Worm (Caenorhabditis elegans): ENCODE data around the gene K07E1.1.

K07E1.1 gene

ce11 chrII:4572579-4572978 lies 21.7 kb downstream of the K07E1.1 start:
- TF ChIP-seq egl-13 (tag; optimal IDR thresholded peaks at IDR 0.05) (no peak), rnt-1 (tag; optimal IDR thresholded peaks at IDR 0.05) (peak; percentile 11), isw-1 (GFP tag; IDR thresholded peaks at IDR 0.05) (no peak)

DNA sequence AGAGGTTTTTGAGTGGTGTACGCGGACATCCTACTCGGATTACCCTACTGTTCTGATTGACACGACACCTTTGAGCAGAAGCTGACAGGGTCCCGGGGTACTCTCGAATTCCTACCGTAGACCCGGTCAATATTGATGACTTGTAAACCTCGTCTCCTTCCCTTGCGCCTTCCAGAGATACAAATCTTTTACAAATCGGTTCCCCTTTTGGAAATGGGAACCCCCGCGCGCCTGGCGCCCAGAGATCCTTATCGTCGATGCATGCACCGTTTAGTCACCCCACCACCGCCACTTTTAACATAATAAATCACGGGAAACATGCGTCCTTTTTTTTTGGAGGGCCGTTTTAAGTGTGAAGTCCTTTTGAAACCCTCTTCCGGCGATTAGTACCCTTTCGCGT lies 22.2 kb downstream of the K07E1.1 start:
- no peak for TF ChIP-seq ceh-8 (GFP tag; optimal IDR thresholded peaks at IDR 0.05)
- peak; percentile 84 for TF ChIP-seq nhr-85 (tag)
- TF ChIP-seq lin-14 (GFP tag; optimal IDR thresholded peaks at IDR 0.05), result peak; percentile 67
- no peak for TF ChIP-seq mef-2 (tag; optimal IDR thresholded peaks at IDR 0.05)

ce11 chrII:4574658-4575057 lies 23.8 kb downstream of the K07E1.1 start:
- TF ChIP-seq unc-86 (tag; optimal IDR thresholded peaks at IDR 0.05) (peak; percentile 2), lin-14 (GFP tag; optimal IDR thresholded peaks at IDR 0.05) (peak; percentile 48), ces-1 (GFP tag; optimal IDR thresholded peaks at IDR 0.05) (no peak)

ce11 chrII:4575579-4575978 lies 24.7 kb downstream of the K07E1.1 start:
- TF ChIP-seq snpc-4 (tag; optimal IDR thresholded peaks at IDR 0.05), result no peak
- no peak for TF ChIP-seq elt-2 (tag; optimal IDR thresholded peaks at IDR 0.05)
- no peak for TF ChIP-seq pag-3 (tag; optimal IDR thresholded peaks at IDR 0.05; ENCODE audit: borderline replicate concordance, insufficient read depth)
- TF ChIP-seq xbp-1 (tag; optimal IDR thresholded peaks at IDR 0.05), result no peak
- no peak for TF ChIP-seq unc-130 (tag; optimal IDR thresholded peaks at IDR 0.05)
- no peak for TF ChIP-seq mef-2 (tag; optimal IDR thresholded peaks at IDR 0.05)
- TF ChIP-seq efl-3 (GFP tag; optimal IDR thresholded peaks at IDR 0.05), result no peak
- TF ChIP-seq dsc-1 (tag; optimal IDR thresholded peaks at IDR 0.05), result no peak
- no peak for TF ChIP-seq nhr-19 (GFP tag; conservative IDR thresholded peaks at IDR 0.05)
- no peak for TF ChIP-seq isw-1 (GFP tag; IDR thresholded peaks at IDR 0.05)
- no peak for TF ChIP-seq lin-13 (GFP tag; optimal IDR thresholded peaks at IDR 0.05)
- TF ChIP-seq zag-1 (tag; optimal IDR thresholded peaks at IDR 0.05), result no peak
- no peak for TF ChIP-seq nhr-47 (tag; optimal IDR thresholded peaks at IDR 0.05)
- TF ChIP-seq Y116A8C.19 (tag; optimal IDR thresholded peaks at IDR 0.05; ENCODE audit: borderline replicate concordance), result no peak
- no peak for TF ChIP-seq aly-2 (tag; optimal IDR thresholded peaks at IDR 0.05)
- no peak for TF ChIP-seq tlp-1 (tag; optimal IDR thresholded peaks at IDR 0.05)

DNA sequence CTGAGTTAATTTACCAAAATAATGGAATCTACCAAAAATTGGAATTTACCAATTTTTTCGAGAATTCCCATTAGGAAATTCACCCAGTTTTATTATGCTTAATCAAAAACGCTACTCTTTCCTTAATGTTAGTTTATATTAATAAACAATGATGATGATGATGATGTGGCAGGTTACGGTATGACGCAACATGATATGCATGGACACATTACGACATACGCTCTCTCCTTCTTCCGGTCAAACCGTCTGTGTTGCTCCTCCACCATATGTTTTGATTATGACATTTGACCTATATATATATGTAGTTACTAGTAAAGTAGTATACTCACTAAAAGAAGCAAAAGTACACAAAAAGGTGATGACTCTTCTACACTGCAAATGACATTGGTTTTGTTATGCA lies 26.5 kb downstream of the K07E1.1 start:
- TF ChIP-seq unc-62 (GFP tag; optimal IDR thresholded peaks at IDR 0.05), result no peak
- no peak for TF ChIP-seq dpl-1 (GFP tag; optimal IDR thresholded peaks at IDR 0.05)
- no peak for TF ChIP-seq skn-1 (tag; optimal IDR thresholded peaks at IDR 0.05)
- TF ChIP-seq F16B12.6 (tag; optimal IDR thresholded peaks at IDR 0.05), result no peak
- TF ChIP-seq dsc-1 (tag; optimal IDR thresholded peaks at IDR 0.05), result no peak
- no peak for TF ChIP-seq fos-1 (tag; optimal IDR thresholded peaks at IDR 0.05)
- TF ChIP-seq mep-1 (tag; optimal IDR thresholded peaks at IDR 0.05), result no peak
- no peak for TF ChIP-seq lsy-2 (tag; optimal IDR thresholded peaks at IDR 0.05)
- TF ChIP-seq C34B4.2 (tag; optimal IDR thresholded peaks at IDR 0.05), result no peak
- no peak for TF ChIP-seq tlp-1 (tag; optimal IDR thresholded peaks at IDR 0.05)
- TF ChIP-seq tbx-2 (tag; optimal IDR thresholded peaks at IDR 0.05), result no peak

ce11 chrII:4579375-4579774 lies 28.5 kb downstream of the K07E1.1 start:
- no peak for TF ChIP-seq C16A3.4 (tag; optimal IDR thresholded peaks at IDR 0.05)
- TF ChIP-seq nhr-237 (tag; optimal IDR thresholded peaks at IDR 0.05), result no peak
- TF ChIP-seq pag-3 (tag; optimal IDR thresholded peaks at IDR 0.05; ENCODE audit: borderline replicate concordance, insufficient read depth), result no peak
- TF ChIP-seq lin-14 (GFP tag; optimal IDR thresholded peaks at IDR 0.05), result peak; percentile 28
- no peak for TF ChIP-seq alr-1 (tag; optimal IDR thresholded peaks at IDR 0.05; ENCODE audit: borderline replicate concordance)
